Worm (Caenorhabditis elegans) whole organism, L1 larva: ENCODE data around the gene bra-1.
A peak's percentile ranks its signal among the peaks of the same experiment; 100 is the strongest.

Experiments
- C04F5.9 ChIP-seq: sonication (generic microtip); optimal IDR thresholded peaks from 2 replicates; lab custom pipeline; 2016; ENCODE audit warnings: missing genetic modification characterization, missing compliant biosample characterization
- C34B4.2 ChIP-seq: sonication (generic microtip); optimal IDR thresholded peaks from 2 replicates; lab custom pipeline; 2017; ENCODE audit warnings: mild to moderate bottlenecking, missing genetic modification characterization, missing compliant biosample characterization
- Y116A8C.19 ChIP-seq: sonication (generic microtip); optimal IDR thresholded peaks from 2 replicates; lab custom pipeline; 2016; ENCODE audit warnings: missing compliant biosample characterization, missing genetic modification characterization, borderline replicate concordance
- aha-1 ChIP-seq: fragments of 150-350 bp; optimal IDR thresholded peaks from 2 replicates; lab custom pipeline; 2014; ENCODE audit warnings: missing biosample characterization, missing genetic modification characterization
- aly-2 ChIP-seq: fragments of 150-350 bp; optimal IDR thresholded peaks from 2 replicates; lab custom pipeline; 2014; ENCODE audit warnings: missing biosample characterization, missing genetic modification characterization
- ama-1 ChIP-seq: fragments of 150-350 bp; optimal IDR thresholded peaks from 2 replicates; lab custom pipeline; 2014
- ceh-63 ChIP-seq: fragments of 200-800 bp; sonication (Bioruptor generic); optimal IDR thresholded peaks from 2 replicates; lab custom pipeline; 2018; ENCODE audit warnings: mild to moderate bottlenecking, missing genetic modification characterization, missing compliant biosample characterization
- ceh-8 ChIP-seq: fragments of 200-800 bp; sonication (Bioruptor generic); optimal IDR thresholded peaks from 2 replicates; lab custom pipeline; 2018; ENCODE audit warnings: mild to moderate bottlenecking, missing genetic modification characterization, moderate library complexity, missing compliant biosample characterization
- ceh-90 ChIP-seq: sonication (generic microtip); optimal IDR thresholded peaks from 2 replicates; lab custom pipeline; 2016; ENCODE audit warnings: missing genetic modification characterization, missing compliant biosample characterization
- ces-1 ChIP-seq: fragments of 150-350 bp; optimal IDR thresholded peaks from 2 replicates; lab custom pipeline; 2014; ENCODE audit warnings: missing biosample characterization, missing genetic modification reagents, missing genetic modification characterization
- egl-27 ChIP-seq, 2 experiments: fragments of 150-350 bp in 1 of 2; sonication (generic microtip); optimal IDR thresholded peaks; 3 replicates each; lab custom pipeline; 2017 to 2018; ENCODE audit warnings: missing biosample characterization in 2 of 2, missing genetic modification characterization in 2 of 2, missing genetic modification reagents in 2 of 2
- elt-2 ChIP-seq: sonication (generic microtip); optimal IDR thresholded peaks from 2 replicates; lab custom pipeline; 2016; ENCODE audit warnings: missing genetic modification characterization, mild to moderate bottlenecking, inconsistent platforms, missing compliant biosample characterization, missing genetic modification reagents
- ets-5 ChIP-seq: fragments of 200-800 bp; sonication (Bioruptor generic); IDR thresholded peaks from 2 replicates; pipeline ENCODE4 v1.3.6; 2022; ENCODE audit warnings: missing genetic modification characterization, missing compliant biosample characterization
- fkh-10 ChIP-seq: sonication (generic microtip); optimal IDR thresholded peaks from 2 replicates; lab custom pipeline; 2017; ENCODE audit warnings: missing biosample characterization, missing genetic modification reagents, missing genetic modification characterization
- fkh-4 ChIP-seq: sonication (generic microtip); optimal IDR thresholded peaks from 2 replicates; lab custom pipeline; 2016; ENCODE audit warnings: missing compliant biosample characterization, missing genetic modification characterization, borderline replicate concordance
- fkh-8 ChIP-seq: sonication (generic microtip); optimal IDR thresholded peaks from 2 replicates; lab custom pipeline; 2016; ENCODE audit warnings: mild to moderate bottlenecking, missing genetic modification characterization, missing compliant biosample characterization
- fos-1 ChIP-seq: fragments of 150-350 bp; optimal IDR thresholded peaks from 2 replicates; lab custom pipeline; 2014; ENCODE audit warnings: missing biosample characterization, missing genetic modification characterization
- grh-1 ChIP-seq: fragments of 200-800 bp; sonication (Bioruptor generic); IDR thresholded peaks from 2 replicates; pipeline ENCODE4 v1.3.6; 2022; ENCODE audit warnings: missing genetic modification reagents, missing genetic modification characterization, missing compliant biosample characterization
- hlh-17 ChIP-seq: fragments of 200-800 bp; sonication (Bioruptor generic); optimal IDR thresholded peaks from 2 replicates; lab custom pipeline; 2018; ENCODE audit warnings: missing genetic modification characterization, mild to moderate bottlenecking, missing compliant biosample characterization, moderate library complexity, borderline replicate concordance
- isw-1 ChIP-seq: fragments of 200-800 bp; sonication (Bioruptor generic); IDR thresholded peaks from 2 replicates; pipeline ENCODE4 v1.3.6; 2022; ENCODE audit warnings: missing genetic modification characterization, missing compliant biosample characterization
- jun-1 ChIP-seq: fragments of 150-350 bp; optimal IDR thresholded peaks from 2 replicates; lab custom pipeline; 2014; ENCODE audit warnings: missing biosample characterization, missing genetic modification reagents, missing genetic modification characterization
- lin-14 ChIP-seq: fragments of 200-800 bp; sonication (Bioruptor generic); optimal IDR thresholded peaks from 2 replicates; lab custom pipeline; 2018; ENCODE audit warnings: mild to moderate bottlenecking, missing genetic modification characterization, moderate library complexity, missing compliant biosample characterization
- lin-35 ChIP-seq, 2 experiments: fragments of 150-350 bp; optimal IDR thresholded peaks; 2 replicates each; lab custom pipeline; 2014; ENCODE audit warnings: missing biosample characterization in 2 of 2, missing genetic modification characterization in 2 of 2, missing genetic modification reagents in 2 of 2
- lin-39 ChIP-seq: fragments of 150-350 bp; optimal IDR thresholded peaks from 2 replicates; lab custom pipeline; 2014; ENCODE audit warnings: missing biosample characterization, missing genetic modification reagents, missing genetic modification characterization
- lir-3 ChIP-seq: sonication (generic microtip); optimal IDR thresholded peaks from 2 replicates; lab custom pipeline; 2016; ENCODE audit warnings: mild to moderate bottlenecking, missing genetic modification characterization, moderate library complexity, missing compliant biosample characterization; ENCODE audit not compliant: poor library complexity
- lsy-2 ChIP-seq, 2 experiments: fragments of 150-350 bp; optimal IDR thresholded peaks; 2 replicates each; lab custom pipeline; 2014; ENCODE audit warnings: missing biosample characterization in 2 of 2, missing genetic modification characterization in 2 of 2
- mab-9 ChIP-seq: fragments of 200-800 bp; sonication (Bioruptor generic); IDR thresholded peaks from 2 replicates; pipeline ENCODE4 v1.3.6; 2022; ENCODE audit warnings: missing genetic modification reagents, missing genetic modification characterization, missing compliant biosample characterization
- mef-2 ChIP-seq: fragments of 150-350 bp; optimal IDR thresholded peaks from 2 replicates; lab custom pipeline; 2014; ENCODE audit warnings: missing biosample characterization, missing genetic modification characterization
- mep-1 ChIP-seq: fragments of 150-350 bp; optimal IDR thresholded peaks from 2 replicates; lab custom pipeline; 2014; ENCODE audit warnings: missing biosample characterization, missing genetic modification characterization
- nhr-237 ChIP-seq: fragments of 150-350 bp; optimal IDR thresholded peaks from 2 replicates; lab custom pipeline; 2014; ENCODE audit warnings: missing biosample characterization, missing genetic modification characterization
- nhr-28 ChIP-seq: fragments of 150-350 bp; optimal IDR thresholded peaks from 2 replicates; lab custom pipeline; 2014; ENCODE audit warnings: missing biosample characterization, missing genetic modification characterization
- nhr-47 ChIP-seq: sonication (generic microtip); optimal IDR thresholded peaks from 2 replicates; lab custom pipeline; 2016; ENCODE audit warnings: mild to moderate bottlenecking, missing genetic modification characterization, moderate library complexity, missing compliant biosample characterization
- nhr-76 ChIP-seq: sonication (generic microtip); optimal IDR thresholded peaks from 2 replicates; lab custom pipeline; 2017; ENCODE audit warnings: missing biosample characterization, missing genetic modification characterization
- nhr-84 ChIP-seq: sonication (generic microtip); optimal IDR thresholded peaks from 2 replicates; lab custom pipeline; 2017; ENCODE audit warnings: missing biosample characterization, missing genetic modification characterization
- pax-3 ChIP-seq: fragments of 200-800 bp; sonication (Bioruptor generic); optimal IDR thresholded peaks from 2 replicates; lab custom pipeline; 2018; ENCODE audit warnings: mild to moderate bottlenecking, missing genetic modification characterization, moderate library complexity, missing compliant biosample characterization
- pqm-1 ChIP-seq: sonication (generic microtip); optimal IDR thresholded peaks from 3 replicates; lab custom pipeline; 2017; ENCODE audit warnings: missing biosample characterization, missing genetic modification characterization
- rnt-1 ChIP-seq: sonication (generic microtip); optimal IDR thresholded peaks from 2 replicates; lab custom pipeline; 2016; ENCODE audit warnings: mild to moderate bottlenecking, missing genetic modification characterization, moderate library complexity, missing compliant biosample characterization
- skn-1 ChIP-seq: fragments of 150-350 bp; optimal IDR thresholded peaks from 2 replicates; lab custom pipeline; 2014; ENCODE audit warnings: missing biosample characterization, missing genetic modification characterization
- sox-4 ChIP-seq: sonication (generic microtip); optimal IDR thresholded peaks from 2 replicates; lab custom pipeline; 2016; ENCODE audit warnings: missing genetic modification characterization, missing compliant biosample characterization
- sptf-1 ChIP-seq: fragments of 150-350 bp; optimal IDR thresholded peaks from 2 replicates; lab custom pipeline; 2014; ENCODE audit warnings: missing biosample characterization, missing genetic modification characterization
- sup-37 ChIP-seq: fragments of 200-800 bp; sonication (Bioruptor generic); optimal IDR thresholded peaks from 2 replicates; lab custom pipeline; 2018; ENCODE audit warnings: mild to moderate bottlenecking, missing genetic modification characterization, missing compliant biosample characterization
- unc-30 ChIP-seq: sonication (generic microtip); optimal IDR thresholded peaks from 2 replicates; lab custom pipeline; 2017; ENCODE audit warnings: missing biosample characterization, missing genetic modification characterization
- unc-62 ChIP-seq: fragments of 150-350 bp; optimal IDR thresholded peaks from 2 replicates; lab custom pipeline; 2014; ENCODE audit warnings: missing biosample characterization, missing genetic modification reagents, missing genetic modification characterization
- unc-86 ChIP-seq: sonication (generic microtip); optimal IDR thresholded peaks from 2 replicates; lab custom pipeline; 2016; ENCODE audit warnings: missing genetic modification characterization, missing compliant biosample characterization
- unc-98 ChIP-seq: fragments of 200-800 bp; sonication (Bioruptor generic); IDR thresholded peaks from 2 replicates; pipeline ENCODE4 v1.3.6; 2022; ENCODE audit warnings: missing genetic modification characterization, missing compliant biosample characterization
- vab-15 ChIP-seq: sonication (generic microtip); optimal IDR thresholded peaks from 2 replicates; lab custom pipeline; 2017; ENCODE audit warnings: missing genotype, mild to moderate bottlenecking, missing genetic modification characterization, missing compliant biosample characterization
- zag-1 ChIP-seq: fragments of 150-350 bp; optimal IDR thresholded peaks from 2 replicates; lab custom pipeline; 2014; ENCODE audit warnings: missing biosample characterization, missing genetic modification characterization
- ztf-11 ChIP-seq, 2 experiments: sonication (generic microtip); optimal IDR thresholded peaks; 2 replicates each; lab custom pipeline; 2016 to 2017; ENCODE audit warnings: missing genetic modification characterization in 2 of 2, missing biosample characterization in 1 of 2, missing compliant biosample characterization in 1 of 2

The bra-1 gene

DNA sequence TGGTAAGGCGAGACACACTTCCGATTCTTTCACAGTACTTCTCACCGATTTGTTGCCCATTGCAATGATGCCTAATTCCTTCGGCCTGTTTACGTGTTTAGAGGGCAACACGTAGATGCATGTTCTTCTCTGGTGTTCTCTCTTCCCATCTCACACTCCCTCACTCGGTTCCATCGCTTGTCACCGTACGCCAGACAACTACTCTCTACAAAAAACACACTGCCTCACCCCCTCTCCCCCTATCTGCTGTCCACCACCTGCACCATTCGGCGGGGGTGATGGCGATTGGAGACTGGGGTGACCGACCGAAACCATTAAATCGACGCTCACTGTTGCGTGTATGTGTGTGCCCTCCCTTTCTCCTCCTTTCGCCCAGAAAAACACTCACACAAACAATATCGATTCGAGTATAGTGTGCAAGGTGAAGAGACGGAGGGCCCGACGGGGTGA is 14.3 kb upstream of the bra-1 start (continued):
- TF ChIP-seq aha-1 (tag; lab: Kevin White, UChicago) (no peak), ces-1 (GFP tag; lab: Kevin White, UChicago) (no peak), hlh-17 (GFP tag; lab: Kevin White, UChicago) (no peak), fkh-8 (tag; lab: Kevin White, UChicago) (no peak), ztf-11 (tag; optimal IDR thresholded peaks at IDR 0.05; lab: Kevin White, UChicago) (peak in 1 of 2 experiments; percentile 70), ceh-63 (GFP tag; lab: Kevin White, UChicago) (no peak), egl-27 (tag; optimal IDR thresholded peaks at IDR 0.05; lab: Kevin White, UChicago) (no peak), rnt-1 (peak; percentile 42), sox-4 (no peak), lin-39 (tag; lab: Kevin White, UChicago) (no peak), unc-30 (tag; lab: Kevin White, UChicago) (no peak), skn-1 (tag; lab: Kevin White, UChicago) (no peak), isw-1 (GFP tag; lab: Robert Waterston, UW) (no peak), unc-98 (no peak), ets-5 (GFP tag; lab: Robert Waterston, UW) (no peak), pax-3 (tag; lab: Kevin White, UChicago) (no peak), aly-2 (tag; lab: Kevin White, UChicago) (no peak), lin-14 (GFP tag; lab: Kevin White, UChicago) (peak; percentile 85), nhr-47 (tag; lab: Kevin White, UChicago) (peak; percentile 42), grh-1 (GFP tag; lab: Robert Waterston, UW) (no peak), elt-2 (no peak), lir-3 (tag; lab: Kevin White, UChicago) (no peak), C34B4.2 (tag; lab: Kevin White, UChicago) (no peak), nhr-76 (tag; lab: Kevin White, UChicago) (no peak), jun-1 (tag; lab: Kevin White, UChicago) (no peak), unc-62 (GFP tag; lab: Kevin White, UChicago) (no peak), nhr-28 (tag; lab: Kevin White, UChicago) (no peak), sup-37 (GFP tag; lab: Kevin White, UChicago) (no peak), nhr-237 (tag; lab: Kevin White, UChicago) (no peak), ceh-8 (GFP tag; lab: Kevin White, UChicago) (no peak)

- TF ChIP-seq ama-1 (no peak), zag-1 (tag; lab: Kevin White, UChicago) (no peak), nhr-76 (tag; lab: Kevin White, UChicago) (no peak), ztf-11 (tag; optimal IDR thresholded peaks at IDR 0.05; lab: Kevin White, UChicago) (peak in 1 of 2 experiments; percentile 35), vab-15 (tag; lab: Kevin White, UChicago) (no peak), lsy-2 (tag; optimal IDR thresholded peaks at IDR 0.05; lab: Kevin White, UChicago) (no peak), pqm-1 (tag; lab: Kevin White, UChicago) (no peak), elt-2 (no peak), ets-5 (GFP tag; lab: Robert Waterston, UW) (no peak), Y116A8C.19 (tag; lab: Kevin White, UChicago) (no peak), ceh-63 (GFP tag; lab: Kevin White, UChicago) (no peak), ceh-90 (tag; lab: Kevin White, UChicago) (peak; percentile 38), sptf-1 (no peak), lin-14 (GFP tag; lab: Kevin White, UChicago) (peak; percentile 18), fkh-4 (tag; lab: Kevin White, UChicago) (no peak), egl-27 (tag; optimal IDR thresholded peaks at IDR 0.05; lab: Kevin White, UChicago) (no peak), sox-4 (no peak), pax-3 (tag; lab: Kevin White, UChicago) (no peak), aha-1 (tag; lab: Kevin White, UChicago) (no peak), lin-35 (GFP tag; optimal IDR thresholded peaks at IDR 0.05; lab: Kevin White, UChicago) (peak; percentile 45 to 77), C04F5.9 (no peak), fos-1 (tag; lab: Kevin White, UChicago) (no peak), lir-3 (tag; lab: Kevin White, UChicago) (no peak), nhr-28 (tag; lab: Kevin White, UChicago) (no peak), nhr-47 (tag; lab: Kevin White, UChicago) (peak; percentile 49), mef-2 (tag; lab: Kevin White, UChicago) (no peak), nhr-237 (tag; lab: Kevin White, UChicago) (no peak), unc-86 (tag; lab: Kevin White, UChicago) (no peak), nhr-84 (no peak), fkh-10 (GFP tag; lab: Kevin White, UChicago) (no peak), mep-1 (no peak), mab-9 (GFP tag; lab: Robert Waterston, UW) (no peak)
Observed at ce11 chrX:13584725-13585371, 13.4 kb upstream of the bra-1 start, which contains the start of gene unc-84. Gene unc-84 (plus strand): TSS chrX:13584775.
